Fruit fly (Drosophila melanogaster): Measurements from ENCODE around the gene CG34417.

Gene CG34417

dm6 chrX:6543569-6544173 lies 3.1 kb downstream of the CG34417 start:
- peak; percentile 47 for TF ChIP-seq Dif (GFP tag; optimal IDR thresholded peaks at IDR 0.05; ENCODE audit: partially characterized antibody)
- peak; percentile 12 for TF ChIP-seq Vsx2 (GFP tag; optimal IDR thresholded peaks at IDR 0.05; ENCODE audit: partially characterized antibody)
- TF ChIP-seq sage (GFP tag; optimal IDR thresholded peaks at IDR 0.05), result no peak
- TF ChIP-seq Jra (GFP tag; optimal IDR thresholded peaks at IDR 0.05), result peak; percentile 24

dm6 chrX:6545862-6546270 lies 5.3 kb downstream of the CG34417 start:
- TF ChIP-seq Mio (GFP tag; optimal IDR thresholded peaks at IDR 0.05) (no peak), CrebA (GFP tag; optimal IDR thresholded peaks at IDR 0.05; ENCODE audit: borderline replicate concordance) (no peak), br (GFP tag; optimal IDR thresholded peaks at IDR 0.05) (no peak), Sp1 (GFP tag; optimal IDR thresholded peaks at IDR 0.05) (peak; percentile 3), GATAd (GFP tag; optimal IDR thresholded peaks at IDR 0.05) (no peak), tai (GFP tag; optimal IDR thresholded peaks at IDR 0.05) (no peak), pan (optimal IDR thresholded peaks at IDR 0.05) (no peak), Hr83 (GFP tag; optimal IDR thresholded peaks at IDR 0.05; ENCODE audit: poor library complexity, severe bottlenecking) (peak; percentile 51), Dfd (GFP tag; optimal IDR thresholded peaks at IDR 0.05) (no peak), rgr (GFP tag; optimal IDR thresholded peaks at IDR 0.05) (no peak), woc (GFP tag; optimal IDR thresholded peaks at IDR 0.05) (peak; percentile 59), Dif (GFP tag; optimal IDR thresholded peaks at IDR 0.05; ENCODE audit: partially characterized antibody) (no peak), Rel (GFP tag; optimal IDR thresholded peaks at IDR 0.05) (no peak), Rel (tag; optimal IDR thresholded peaks at IDR 0.05) (peak; percentile 28), usp (GFP tag; optimal IDR thresholded peaks at IDR 0.05) (no peak), Jra (GFP tag; optimal IDR thresholded peaks at IDR 0.05) (peak; percentile 21), lola (GFP tag; optimal IDR thresholded peaks at IDR 0.05) (no peak), N (GFP tag; optimal IDR thresholded peaks at IDR 0.05) (no peak), dsf (GFP tag; optimal IDR thresholded peaks at IDR 0.05; ENCODE audit: borderline replicate concordance) (no peak)

dm6 chrX:6546970-6547369 lies 6.4 kb downstream of the CG34417 start:
- TF ChIP-seq fru (GFP tag; optimal IDR thresholded peaks at IDR 0.05) (no peak), Jra (GFP tag; optimal IDR thresholded peaks at IDR 0.05) (no peak), pan (optimal IDR thresholded peaks at IDR 0.05) (no peak), psq (GFP tag; optimal IDR thresholded peaks at IDR 0.05) (no peak), HLH106 (tag; optimal IDR thresholded peaks at IDR 0.05) (no peak), brk (GFP tag; optimal IDR thresholded peaks at IDR 0.05) (no peak), lola (GFP tag; optimal IDR thresholded peaks at IDR 0.05) (no peak), dl (GFP tag; optimal IDR thresholded peaks at IDR 0.05; ENCODE audit: insufficient read depth in 1 of 2, partially characterized antibody in 2 of 2) (no peak), Hnf4 (GFP tag; optimal IDR thresholded peaks at IDR 0.05) (no peak), Rel (GFP tag; optimal IDR thresholded peaks at IDR 0.05) (no peak), Rel (tag; optimal IDR thresholded peaks at IDR 0.05) (no peak), Sp1 (GFP tag; optimal IDR thresholded peaks at IDR 0.05) (no peak), foxo (GFP tag; optimal IDR thresholded peaks at IDR 0.05) (no peak), Dif (GFP tag; optimal IDR thresholded peaks at IDR 0.05; ENCODE audit: partially characterized antibody) (no peak)

dm6 chrX:6549428-6550117 lies 9.0 kb downstream of the CG34417 start:
- no peak for TF ChIP-seq Vsx2 (GFP tag; optimal IDR thresholded peaks at IDR 0.05; ENCODE audit: partially characterized antibody)
- TF ChIP-seq brk (GFP tag; optimal IDR thresholded peaks at IDR 0.05), result no peak
- peak; percentile 93 for TF ChIP-seq Sp1 (GFP tag; optimal IDR thresholded peaks at IDR 0.05)
- TF ChIP-seq Hr83 (GFP tag; optimal IDR thresholded peaks at IDR 0.05; ENCODE audit: poor library complexity, severe bottlenecking), result peak; percentile 47
- TF ChIP-seq Dif (GFP tag; optimal IDR thresholded peaks at IDR 0.05; ENCODE audit: partially characterized antibody), result no peak
- peak; percentile 94 for TF ChIP-seq Rel (GFP tag; optimal IDR thresholded peaks at IDR 0.05)
- peak; percentile 81 for TF ChIP-seq Rel (tag; optimal IDR thresholded peaks at IDR 0.05)
- TF ChIP-seq N (GFP tag; optimal IDR thresholded peaks at IDR 0.05), result no peak
- peak; percentile 84 to 98 for TF ChIP-seq foxo (GFP tag; optimal IDR thresholded peaks at IDR 0.05)
- TF ChIP-seq CrebA (GFP tag; optimal IDR thresholded peaks at IDR 0.05; ENCODE audit: borderline replicate concordance), result no peak
- TF ChIP-seq psq (GFP tag; optimal IDR thresholded peaks at IDR 0.05), result peak; percentile 93
- no peak for TF ChIP-seq pan (optimal IDR thresholded peaks at IDR 0.05)
- peak; percentile 95 for TF ChIP-seq OdsH (GFP tag; optimal IDR thresholded peaks at IDR 0.05)
- peak; percentile 85 for TF ChIP-seq sv (GFP tag; optimal IDR thresholded peaks at IDR 0.05)
- TF ChIP-seq HLH106 (tag; optimal IDR thresholded peaks at IDR 0.05), result peak; percentile 97
- no peak for TF ChIP-seq dl (GFP tag; optimal IDR thresholded peaks at IDR 0.05; ENCODE audit: insufficient read depth in 1 of 2, partially characterized antibody in 2 of 2)
- TF ChIP-seq Myc (optimal IDR thresholded peaks at IDR 0.05), result no peak
- peak; percentile 95 for TF ChIP-seq Hnf4 (GFP tag; optimal IDR thresholded peaks at IDR 0.05)
- no peak for TF ChIP-seq jim (GFP tag; optimal IDR thresholded peaks at IDR 0.05)
- no peak for TF ChIP-seq Abd-B (GFP tag; optimal IDR thresholded peaks at IDR 0.05)
- no peak for TF ChIP-seq Hr78 (GFP tag; optimal IDR thresholded peaks at IDR 0.05)
- TF ChIP-seq ey (GFP tag; optimal IDR thresholded peaks at IDR 0.05), result peak; percentile 98
- TF ChIP-seq tai (GFP tag; optimal IDR thresholded peaks at IDR 0.05), result no peak
- TF ChIP-seq dsf (GFP tag; optimal IDR thresholded peaks at IDR 0.05; ENCODE audit: borderline replicate concordance), result peak; percentile 67
- TF ChIP-seq sage (GFP tag; optimal IDR thresholded peaks at IDR 0.05), result peak; percentile 90
- peak; percentile 93 for TF ChIP-seq woc (GFP tag; optimal IDR thresholded peaks at IDR 0.05)
- TF ChIP-seq CG32264 (GFP tag; optimal IDR thresholded peaks at IDR 0.05), result peak; percentile 93
- peak; percentile 95 for TF ChIP-seq dmrt93B (GFP tag; optimal IDR thresholded peaks at IDR 0.05)
- TF ChIP-seq h (GFP tag; optimal IDR thresholded peaks at IDR 0.05), result peak; percentile 98
- no peak for TF ChIP-seq lola (GFP tag; optimal IDR thresholded peaks at IDR 0.05)
- peak; percentile 97 for TF ChIP-seq br (GFP tag; optimal IDR thresholded peaks at IDR 0.05)
- peak; percentile 78 for TF ChIP-seq GATAd (GFP tag; optimal IDR thresholded peaks at IDR 0.05)
- TF ChIP-seq rgr (GFP tag; optimal IDR thresholded peaks at IDR 0.05), result peak; percentile 97

Measured in whole organism, wandering third instar larva.